Fruit fly (Drosophila melanogaster): ENCODE results near the gene CG13066.

CG13066 gene

dm6 chr3L:16272338-16272959 lies at the start of gene CG13066:
Gene CG13066, plus strand, starts transcription at chr3L:16272909.
- no peak for TF ChIP-seq h (GFP tag; optimal IDR thresholded peaks at IDR 0.05)
- no peak for TF ChIP-seq N (GFP tag; optimal IDR thresholded peaks at IDR 0.05)
- no peak for TF ChIP-seq brk (GFP tag; optimal IDR thresholded peaks at IDR 0.05)
- TF ChIP-seq psq (GFP tag; optimal IDR thresholded peaks at IDR 0.05) = no peak
- no peak for TF ChIP-seq CG9705 (GFP tag; optimal IDR thresholded peaks at IDR 0.05)
- TF ChIP-seq GATAd (GFP tag; optimal IDR thresholded peaks at IDR 0.05) = no peak
- TF ChIP-seq fru (GFP tag; optimal IDR thresholded peaks at IDR 0.05) = no peak
- TF ChIP-seq rgr (GFP tag; optimal IDR thresholded peaks at IDR 0.05) = no peak
- no peak for TF ChIP-seq Dfd (GFP tag; optimal IDR thresholded peaks at IDR 0.05)
- TF ChIP-seq dl (GFP tag; optimal IDR thresholded peaks at IDR 0.05; ENCODE audit: insufficient read depth in 1 of 2, partially characterized antibody in 2 of 2) = no peak
- TF ChIP-seq Rel (GFP tag; optimal IDR thresholded peaks at IDR 0.05) = no peak
- no peak for TF ChIP-seq Rel (tag; optimal IDR thresholded peaks at IDR 0.05)
- TF ChIP-seq Myc (optimal IDR thresholded peaks at IDR 0.05) = no peak
- no peak for TF ChIP-seq Hnf4 (GFP tag; optimal IDR thresholded peaks at IDR 0.05)
- TF ChIP-seq HLH106 (tag; optimal IDR thresholded peaks at IDR 0.05) = no peak
- no peak for TF ChIP-seq CrebA (GFP tag; optimal IDR thresholded peaks at IDR 0.05; ENCODE audit: borderline replicate concordance)

- TF ChIP-seq Hr78 (GFP tag; optimal IDR thresholded peaks at IDR 0.05) (no peak), Dfd (GFP tag; optimal IDR thresholded peaks at IDR 0.05) (no peak), tai (GFP tag; optimal IDR thresholded peaks at IDR 0.05) (no peak)
Measured at dm6 chr3L:16225175-16225574, 47.5 kb upstream of the CG13066 start.

- TF ChIP-seq pan (optimal IDR thresholded peaks at IDR 0.05) = no peak
- no peak for TF ChIP-seq Rel (GFP tag; optimal IDR thresholded peaks at IDR 0.05)
- TF ChIP-seq Rel (tag; optimal IDR thresholded peaks at IDR 0.05) = peak; percentile 68
- peak; percentile 78 for TF ChIP-seq fru (GFP tag; optimal IDR thresholded peaks at IDR 0.05)
- no peak for TF ChIP-seq N (GFP tag; optimal IDR thresholded peaks at IDR 0.05)
- no peak for TF ChIP-seq tai (GFP tag; optimal IDR thresholded peaks at IDR 0.05)
- peak; percentile 82 for TF ChIP-seq h (GFP tag; optimal IDR thresholded peaks at IDR 0.05)
- no peak for TF ChIP-seq CrebA (GFP tag; optimal IDR thresholded peaks at IDR 0.05; ENCODE audit: borderline replicate concordance)
- peak; percentile 63 for TF ChIP-seq br (GFP tag; optimal IDR thresholded peaks at IDR 0.05)
- TF ChIP-seq sv (GFP tag; optimal IDR thresholded peaks at IDR 0.05) = peak; percentile 72
- TF ChIP-seq Hnf4 (GFP tag; optimal IDR thresholded peaks at IDR 0.05) = peak; percentile 82
- TF ChIP-seq Myc (optimal IDR thresholded peaks at IDR 0.05) = peak; percentile 25
- peak; percentile 71 for TF ChIP-seq CG9705 (GFP tag; optimal IDR thresholded peaks at IDR 0.05)
- TF ChIP-seq jim (GFP tag; optimal IDR thresholded peaks at IDR 0.05) = peak; percentile 22
- peak; percentile 82 for TF ChIP-seq OdsH (GFP tag; optimal IDR thresholded peaks at IDR 0.05)
- peak; percentile 82 for TF ChIP-seq brk (GFP tag; optimal IDR thresholded peaks at IDR 0.05)
- peak; percentile 86 for TF ChIP-seq Hr83 (GFP tag; optimal IDR thresholded peaks at IDR 0.05; ENCODE audit: poor library complexity, severe bottlenecking)
- peak; percentile 73 for TF ChIP-seq dmrt93B (GFP tag; optimal IDR thresholded peaks at IDR 0.05)
- no peak for TF ChIP-seq CG32264 (GFP tag; optimal IDR thresholded peaks at IDR 0.05)
- TF ChIP-seq usp (GFP tag; optimal IDR thresholded peaks at IDR 0.05) = no peak
- no peak for TF ChIP-seq sage (GFP tag; optimal IDR thresholded peaks at IDR 0.05)
- no peak for TF ChIP-seq Dif (GFP tag; optimal IDR thresholded peaks at IDR 0.05; ENCODE audit: partially characterized antibody)
- TF ChIP-seq foxo (GFP tag; optimal IDR thresholded peaks at IDR 0.05) = peak in 1 of 2 experiments; percentile 93
- peak; percentile 57 for TF ChIP-seq Jra (GFP tag; optimal IDR thresholded peaks at IDR 0.05)
- no peak for TF ChIP-seq Vsx2 (GFP tag; optimal IDR thresholded peaks at IDR 0.05; ENCODE audit: partially characterized antibody)
- peak; percentile 87 for TF ChIP-seq rgr (GFP tag; optimal IDR thresholded peaks at IDR 0.05)
- TF ChIP-seq dl (GFP tag; optimal IDR thresholded peaks at IDR 0.05; ENCODE audit: insufficient read depth in 1 of 2, partially characterized antibody in 2 of 2) = no peak
- peak; percentile 69 for TF ChIP-seq ey (GFP tag; optimal IDR thresholded peaks at IDR 0.05)
- TF ChIP-seq Hr78 (GFP tag; optimal IDR thresholded peaks at IDR 0.05) = no peak
- no peak for TF ChIP-seq Abd-B (GFP tag; optimal IDR thresholded peaks at IDR 0.05)
- TF ChIP-seq Mio (GFP tag; optimal IDR thresholded peaks at IDR 0.05) = no peak
- TF ChIP-seq HLH106 (tag; optimal IDR thresholded peaks at IDR 0.05) = peak; percentile 91
- peak; percentile 68 for TF ChIP-seq woc (GFP tag; optimal IDR thresholded peaks at IDR 0.05)
- TF ChIP-seq lola (GFP tag; optimal IDR thresholded peaks at IDR 0.05) = no peak
- peak; percentile 72 for TF ChIP-seq GATAd (GFP tag; optimal IDR thresholded peaks at IDR 0.05)
- peak; percentile 85 for TF ChIP-seq psq (GFP tag; optimal IDR thresholded peaks at IDR 0.05)
- TF ChIP-seq Dfd (GFP tag; optimal IDR thresholded peaks at IDR 0.05) = no peak
- peak; percentile 87 for TF ChIP-seq Sp1 (GFP tag; optimal IDR thresholded peaks at IDR 0.05)
- peak; percentile 58 for TF ChIP-seq dsf (GFP tag; optimal IDR thresholded peaks at IDR 0.05; ENCODE audit: borderline replicate concordance)
Measured at dm6 chr3L:16228659-16229205, 44.0 kb upstream of the CG13066 start, which contains the start of gene Tmx3. Gene Tmx3, plus strand, starts transcription at chr3L:16229100.
